Worm (Caenorhabditis elegans) whole organism, midembryonic: ENCODE results near the gene K09F6.7.

Experiments used
- cog-1 ChIP-seq: sonication (generic microtip); optimal IDR thresholded peaks from 2 replicates; lab custom pipeline; 2016; ENCODE audit warnings: missing genetic modification characterization, missing compliant biosample characterization
- flt-1 ChIP-seq: fragments of 200-800 bp; sonication (Bioruptor generic); IDR thresholded peaks from 2 replicates; pipeline ENCODE4 v1.3.6; 2022; ENCODE audit warnings: missing genetic modification characterization, missing compliant biosample characterization
- klf-2 ChIP-seq: fragments of 200-800 bp; sonication (Bioruptor generic); conservative IDR thresholded peaks from 2 replicates; pipeline ENCODE4 v1.3.6; 2022; ENCODE audit warnings: missing genetic modification reagents, missing genetic modification characterization, missing compliant biosample characterization
- med-1 ChIP-seq: sonication (generic microtip); optimal IDR thresholded peaks from 2 replicates; lab custom pipeline; 2017; ENCODE audit warnings: missing genetic modification characterization, mild to moderate bottlenecking, missing compliant biosample characterization, antibody characterized with exemption, missing genetic modification reagents; ENCODE audit not compliant: insufficient read depth
- ref-1 ChIP-seq: fragments of 200-800 bp; sonication (Bioruptor generic); conservative IDR thresholded peaks from 2 replicates; pipeline ENCODE4 v1.3.6; 2022; ENCODE audit warnings: missing genetic modification reagents, missing genetic modification characterization, missing compliant biosample characterization
- tab-1 ChIP-seq: fragments of 200-800 bp; sonication (Bioruptor generic); IDR thresholded peaks from 2 replicates; pipeline ENCODE4 v1.3.6; 2022; ENCODE audit warnings: missing genetic modification characterization, missing compliant biosample characterization
- ztf-23 ChIP-seq: fragments of 200-800 bp; sonication (Bioruptor generic); IDR thresholded peaks from 2 replicates; pipeline ENCODE4 v1.3.6; 2022; ENCODE audit warnings: missing genetic modification reagents, missing genetic modification characterization, missing compliant biosample characterization
- ztf-29 ChIP-seq: fragments of 200-800 bp; sonication (Bioruptor generic); IDR thresholded peaks from 2 replicates; pipeline ENCODE4 v1.3.6; 2022; ENCODE audit warnings: missing genetic modification reagents, missing genetic modification characterization, missing compliant biosample characterization

ce11 chrII:2284703-2285102, 7.2 kb downstream of the K09F6.7 start:
- TF ChIP-seq cog-1 (tag; lab: Kevin White, UChicago), result no peak
- TF ChIP-seq med-1 (GFP tag; lab: Kevin White, UChicago), result no peak
- no peak for TF ChIP-seq tab-1
- TF ChIP-seq ref-1, result no peak
- TF ChIP-seq ztf-29 (GFP tag; lab: Robert Waterston, UW), result no peak
- no peak for TF ChIP-seq flt-1 (GFP tag; lab: Robert Waterston, UW)
- TF ChIP-seq klf-2 (GFP tag; lab: Robert Waterston, UW), result no peak
- no peak for TF ChIP-seq ztf-23 (GFP tag; lab: Robert Waterston, UW)
